Worm (Caenorhabditis elegans) whole organism, midembryonic: ENCODE data around the gene hpo-10.

ENCODE experiments used
- T22C8.4 ChIP-seq: fragments of 200-800 bp; sonication (Bioruptor generic); IDR thresholded peaks from 2 replicates; pipeline ENCODE4 v1.3.6; 2022; ENCODE audit warnings: missing genetic modification characterization, missing compliant biosample characterization
- cog-1 ChIP-seq: sonication (generic microtip); optimal IDR thresholded peaks from 2 replicates; lab custom pipeline; 2016; ENCODE audit warnings: missing genetic modification characterization, missing compliant biosample characterization
- flt-1 ChIP-seq: fragments of 200-800 bp; sonication (Bioruptor generic); IDR thresholded peaks from 2 replicates; pipeline ENCODE4 v1.3.6; 2022; ENCODE audit warnings: missing genetic modification characterization, missing compliant biosample characterization
- klf-2 ChIP-seq: fragments of 200-800 bp; sonication (Bioruptor generic); conservative IDR thresholded peaks from 2 replicates; pipeline ENCODE4 v1.3.6; 2022; ENCODE audit warnings: missing genetic modification reagents, missing genetic modification characterization, missing compliant biosample characterization
- ref-1 ChIP-seq: fragments of 200-800 bp; sonication (Bioruptor generic); conservative IDR thresholded peaks from 2 replicates; pipeline ENCODE4 v1.3.6; 2022; ENCODE audit warnings: missing genetic modification reagents, missing genetic modification characterization, missing compliant biosample characterization
- ztf-23 ChIP-seq: fragments of 200-800 bp; sonication (Bioruptor generic); IDR thresholded peaks from 2 replicates; pipeline ENCODE4 v1.3.6; 2022; ENCODE audit warnings: missing genetic modification reagents, missing genetic modification characterization, missing compliant biosample characterization
- ztf-29 ChIP-seq: fragments of 200-800 bp; sonication (Bioruptor generic); IDR thresholded peaks from 2 replicates; pipeline ENCODE4 v1.3.6; 2022; ENCODE audit warnings: missing genetic modification reagents, missing genetic modification characterization, missing compliant biosample characterization

- no peak for TF ChIP-seq flt-1
- no peak for TF ChIP-seq ref-1
- no peak for TF ChIP-seq cog-1 (tag; lab: Kevin White, UChicago)
- TF ChIP-seq ztf-23 (GFP tag; lab: Robert Waterston, UW), result no peak
- no peak for TF ChIP-seq T22C8.4 (GFP tag; lab: Robert Waterston, UW)
- TF ChIP-seq ztf-29 (GFP tag; lab: Robert Waterston, UW), result no peak
- TF ChIP-seq klf-2, result no peak
Observed at ce11 chrIII:5876140-5876675, 3.1 kb upstream of the hpo-10 start, which contains the start of gene aldo-2.
